Fruit fly (Drosophila melanogaster) whole organism, adult: ENCODE data around the gene Nrx-IV.
A peak's percentile ranks its signal among the peaks of the same experiment; 100 is the strongest.

Experiments
- CG14711 ChIP-seq: fragments of 200-800 bp; sonication (Bioruptor generic); optimal IDR thresholded peaks from 2 replicates; lab custom pipeline; 2018; ENCODE audit warnings: missing biosample characterization, mild to moderate bottlenecking, missing genetic modification characterization, moderate library complexity
- CG33017 ChIP-seq: fragments of 200-800 bp; sonication (Bioruptor generic); optimal IDR thresholded peaks from 2 replicates; lab custom pipeline; 2018; ENCODE audit warnings: missing biosample characterization, mild to moderate bottlenecking, missing genetic modification characterization, moderate library complexity
- Crg-1 ChIP-seq: fragments of 200-800 bp; sonication (Bioruptor generic); optimal IDR thresholded peaks from 2 replicates; lab custom pipeline; 2016; ENCODE audit warnings: missing biosample characterization, missing genetic modification characterization
- Hr96 ChIP-seq: fragments of 200-800 bp; sonication (Bioruptor generic); optimal IDR thresholded peaks from 2 replicates; lab custom pipeline; 2016; ENCODE audit warnings: missing biosample characterization, missing genetic modification characterization
- Mnt ChIP-seq: fragments of 200-800 bp; sonication (Bioruptor generic); optimal IDR thresholded peaks from 2 replicates; lab custom pipeline; 2016; ENCODE audit warnings: missing biosample characterization, mild to moderate bottlenecking, missing genetic modification characterization
- cic ChIP-seq: fragments of 200-800 bp; sonication (Bioruptor generic); optimal IDR thresholded peaks from 2 replicates; lab custom pipeline; 2017; ENCODE audit warnings: missing biosample characterization, mild to moderate bottlenecking, missing genetic modification characterization, moderate library complexity
- cnc ChIP-seq, 2 experiments: fragments of >200 bp; optimal IDR thresholded peaks; 2 replicates each; lab custom pipeline; 2017
- kay ChIP-seq: fragments of 200-800 bp; sonication (Bioruptor generic); peaks from one replicate; lab custom pipeline; 2016; ENCODE audit warnings: missing biosample characterization, missing genetic modification characterization, borderline replicate concordance
- ovo ChIP-seq: fragments of 200-800 bp; sonication (Bioruptor generic); optimal IDR thresholded peaks from 2 replicates; lab custom pipeline; 2016; ENCODE audit warnings: missing biosample characterization, missing genetic modification characterization
- pad ChIP-seq: fragments of 200-800 bp; sonication (Bioruptor generic); optimal IDR thresholded peaks from 3 replicates; lab custom pipeline; 2017; ENCODE audit warnings: missing biosample characterization, missing genetic modification characterization, mild to moderate bottlenecking, moderate library complexity, missing genetic modification reagents
- tj ChIP-seq: fragments of 200-800 bp; sonication (Bioruptor generic); optimal IDR thresholded peaks from 3 replicates; lab custom pipeline; 2017; ENCODE audit warnings: missing biosample characterization, mild to moderate bottlenecking, missing genetic modification characterization, moderate library complexity

DNA sequence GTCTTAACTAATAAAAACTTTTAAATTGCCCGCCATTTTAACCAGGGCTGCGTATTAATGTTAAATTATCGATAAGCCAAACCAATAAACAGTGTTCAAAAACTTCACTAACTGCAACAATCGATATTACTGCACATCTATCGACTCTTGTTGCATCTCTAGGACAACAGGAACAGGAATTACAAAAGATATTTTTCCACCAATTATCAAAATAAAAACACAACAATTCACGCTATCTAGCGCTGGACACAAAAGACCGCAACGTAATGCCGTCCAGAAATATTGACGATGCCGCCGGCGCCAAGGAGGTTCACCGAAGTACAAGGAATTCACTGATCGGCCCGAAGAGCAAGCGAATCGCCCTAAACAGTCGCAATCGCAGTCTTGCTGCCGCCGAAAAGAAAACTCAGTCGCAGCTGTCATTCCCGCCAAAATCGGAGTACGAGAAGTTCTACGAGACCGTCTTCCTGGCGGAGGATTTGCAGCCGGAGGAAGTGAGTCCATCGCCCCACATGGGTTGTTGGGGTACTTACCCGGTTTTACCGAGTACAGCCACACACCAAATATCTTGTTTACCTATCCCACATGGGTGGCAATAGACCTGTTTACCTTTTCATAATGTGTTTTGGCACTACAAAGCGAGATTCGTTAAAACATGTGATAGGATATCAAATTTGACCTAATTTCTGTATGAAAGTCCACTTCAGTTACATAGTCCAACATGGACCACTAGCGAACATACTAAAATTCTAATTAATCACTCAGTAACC is 30.2 kb upstream of the Nrx-IV start, which contains the start of gene vers:
- TF ChIP-seq kay (no peak), pad (GFP tag; lab: Kevin White, UChicago) (peak; percentile 28), cnc (optimal IDR thresholded peaks at IDR 0.05; lab: Kevin White, UChicago) (no peak), CG33017 (tag; lab: Kevin White, UChicago) (no peak), Mnt (GFP tag; lab: Kevin White, UChicago) (peak; percentile 31), Hr96 (no peak), ovo (GFP tag; lab: Kevin White, UChicago) (no peak), tj (GFP tag; lab: Kevin White, UChicago) (no peak), Crg-1 (GFP tag; lab: Kevin White, UChicago) (no peak), CG14711 (peak; percentile 40), cic (GFP tag; lab: Kevin White, UChicago) (no peak)
